Worm (Caenorhabditis elegans) whole organism, L4 larva: Measurements from ENCODE around the gene T01D1.5.
A peak's percentile ranks its signal among the peaks of the same experiment; 100 is the strongest.

Experiments used
- F10B5.3 ChIP-seq: sonication (generic microtip); optimal IDR thresholded peaks from 2 replicates; lab custom pipeline; 2016; ENCODE audit warnings: mild to moderate bottlenecking, missing genetic modification characterization, missing compliant biosample characterization
- F37D6.2 ChIP-seq: sonication (generic microtip); optimal IDR thresholded peaks from 2 replicates; lab custom pipeline; 2016; ENCODE audit warnings: mild to moderate bottlenecking, missing genetic modification characterization, missing compliant biosample characterization
- R02D3.7 ChIP-seq: fragments of 150-350 bp; sonication (generic microtip); optimal IDR thresholded peaks from 3 replicates; lab custom pipeline; 2014; ENCODE audit warnings: missing biosample characterization, missing genetic modification characterization
- ZK546.5 ChIP-seq, 2 experiments: sonication (generic microtip); optimal IDR thresholded peaks; 2 replicates each; lab custom pipeline; 2017; ENCODE audit warnings: missing biosample characterization in 2 of 2, missing genetic modification characterization in 2 of 2
- aha-1 ChIP-seq: fragments of 150-350 bp; peaks from one replicate; lab custom pipeline; 2014; ENCODE audit warnings: missing biosample characterization, missing genetic modification characterization
- arid-1 ChIP-seq: fragments of 200-800 bp; sonication (Bioruptor generic); conservative IDR thresholded peaks from 2 replicates; pipeline ENCODE4 v1.3.6; 2022; ENCODE audit warnings: missing genetic modification reagents, missing genetic modification characterization, missing compliant biosample characterization
- ceh-20 ChIP-seq: fragments of 200-800 bp; sonication (Bioruptor generic); IDR thresholded peaks from 2 replicates; pipeline ENCODE4 v1.3.6; 2022; ENCODE audit warnings: missing genetic modification reagents, missing genetic modification characterization, missing compliant biosample characterization
- ceh-32 ChIP-seq: sonication (generic microtip); optimal IDR thresholded peaks from 2 replicates; lab custom pipeline; 2016; ENCODE audit warnings: mild to moderate bottlenecking, missing genetic modification characterization, missing compliant biosample characterization; ENCODE audit not compliant: poor library complexity
- ceh-44 ChIP-seq: fragments of 200-800 bp; sonication (Bioruptor generic); IDR thresholded peaks from 2 replicates; pipeline ENCODE4 v1.3.6; 2022; ENCODE audit warnings: missing genetic modification reagents, missing genetic modification characterization, missing compliant biosample characterization
- ces-1 ChIP-seq: fragments of 150-350 bp; sonication (generic microtip); optimal IDR thresholded peaks from 4 replicates; lab custom pipeline; 2014; ENCODE audit warnings: missing biosample characterization, missing genetic modification reagents, missing genetic modification characterization
- cey-2 ChIP-seq: sonication (generic microtip); optimal IDR thresholded peaks from 3 replicates; lab custom pipeline; 2017; ENCODE audit warnings: missing genetic modification characterization, mild to moderate bottlenecking, missing compliant biosample characterization, antibody characterized with exemption, borderline replicate concordance; ENCODE audit not compliant: insufficient read depth
- dmd-8 ChIP-seq: fragments of 200-800 bp; sonication (Bioruptor generic); IDR thresholded peaks from 2 replicates; pipeline ENCODE4 v1.3.6; 2022; ENCODE audit warnings: missing genetic modification characterization, missing compliant biosample characterization
- dve-1 ChIP-seq: sonication (generic microtip); optimal IDR thresholded peaks from 2 replicates; lab custom pipeline; 2017; ENCODE audit warnings: antibody characterized with exemption, mild to moderate bottlenecking, missing genetic modification characterization, missing compliant biosample characterization; ENCODE audit not compliant: insufficient read depth
- hlh-11 ChIP-seq: fragments of 200-800 bp; sonication (Bioruptor generic); optimal IDR thresholded peaks from 2 replicates; lab custom pipeline; 2018; ENCODE audit warnings: mild to moderate bottlenecking, missing genetic modification characterization, missing compliant biosample characterization
- lin-13 ChIP-seq: fragments of 150-350 bp; optimal IDR thresholded peaks from 2 replicates; lab custom pipeline; 2014; ENCODE audit warnings: missing biosample characterization, missing genetic modification reagents, missing genetic modification characterization
- lin-15B ChIP-seq: fragments of 150-350 bp; sonication (generic microtip); optimal IDR thresholded peaks from 3 replicates; lab custom pipeline; 2014; ENCODE audit warnings: missing biosample characterization, missing genetic modification characterization
- lin-29 ChIP-seq: fragments of 200-800 bp; sonication (Bioruptor generic); IDR thresholded peaks from 2 replicates; pipeline ENCODE4 v1.3.6; 2022; ENCODE audit warnings: missing genetic modification reagents, missing genetic modification characterization, missing compliant biosample characterization
- lin-39 ChIP-seq: fragments of 150-350 bp; optimal IDR thresholded peaks from 2 replicates; lab custom pipeline; 2014; ENCODE audit warnings: missing biosample characterization, missing genetic modification reagents, missing genetic modification characterization
- mdt-29 ChIP-seq: fragments of 200-800 bp; sonication (Bioruptor generic); IDR thresholded peaks from 2 replicates; pipeline ENCODE4 v1.3.6; 2022; ENCODE audit warnings: missing genetic modification reagents, missing genetic modification characterization, missing compliant biosample characterization
- mep-1 ChIP-seq: fragments of 150-350 bp; sonication (generic microtip); optimal IDR thresholded peaks from 3 replicates; lab custom pipeline; 2014; ENCODE audit warnings: missing biosample characterization, missing genetic modification characterization
- mxl-3 ChIP-seq: fragments of 200-800 bp; sonication (Bioruptor generic); optimal IDR thresholded peaks from 2 replicates; lab custom pipeline; 2018; ENCODE audit warnings: mild to moderate bottlenecking, missing genetic modification characterization, missing compliant biosample characterization
- nhr-25 ChIP-seq: sonication (generic microtip); optimal IDR thresholded peaks from 2 replicates; lab custom pipeline; 2017; ENCODE audit warnings: missing genetic modification characterization, mild to moderate bottlenecking, missing compliant biosample characterization, antibody characterized with exemption, moderate library complexity, borderline replicate concordance; ENCODE audit not compliant: insufficient read depth
- nhr-28 ChIP-seq: fragments of 150-350 bp; optimal IDR thresholded peaks from 2 replicates; lab custom pipeline; 2014; ENCODE audit warnings: missing biosample characterization, missing genetic modification characterization
- nhr-76 ChIP-seq: fragments of 150-350 bp; optimal IDR thresholded peaks from 2 replicates; lab custom pipeline; 2014; ENCODE audit warnings: missing biosample characterization, missing genetic modification characterization
- php-3 ChIP-seq: fragments of 200-800 bp; sonication (Bioruptor generic); IDR thresholded peaks from 2 replicates; pipeline ENCODE4 v1.3.6; 2022; ENCODE audit warnings: missing genetic modification reagents, missing genetic modification characterization, missing compliant biosample characterization
- set-16 ChIP-seq: fragments of 200-800 bp; sonication (Bioruptor generic); IDR thresholded peaks from 2 replicates; pipeline ENCODE4 v1.3.6; 2022; ENCODE audit warnings: missing genetic modification reagents, missing genetic modification characterization, missing compliant biosample characterization
- snpc-4 ChIP-seq: fragments of 150-350 bp; optimal IDR thresholded peaks from 2 replicates; lab custom pipeline; 2014; ENCODE audit warnings: missing biosample characterization, missing genetic modification characterization
- spr-1 ChIP-seq: sonication (generic microtip); optimal IDR thresholded peaks from 2 replicates; lab custom pipeline; 2016; ENCODE audit warnings: mild to moderate bottlenecking, missing genetic modification characterization, missing compliant biosample characterization
- tag-97 ChIP-seq: fragments of 200-800 bp; sonication (Bioruptor generic); IDR thresholded peaks from 2 replicates; pipeline ENCODE4 v1.3.6; 2022; ENCODE audit warnings: missing genetic modification characterization, missing compliant biosample characterization
- unc-130 ChIP-seq: sonication (generic microtip); optimal IDR thresholded peaks from 2 replicates; lab custom pipeline; 2016; ENCODE audit warnings: missing genetic modification reagents, missing genetic modification characterization, missing compliant biosample characterization
- zag-1 ChIP-seq: fragments of 150-350 bp; optimal IDR thresholded peaks from 2 replicates; lab custom pipeline; 2014; ENCODE audit warnings: missing biosample characterization, missing genetic modification characterization
- ztf-11 ChIP-seq: fragments of 150-350 bp; optimal IDR thresholded peaks from 2 replicates; lab custom pipeline; 2014; ENCODE audit warnings: missing biosample characterization, missing genetic modification characterization
- ztf-7 ChIP-seq: fragments of 150-350 bp; optimal IDR thresholded peaks from 2 replicates; lab custom pipeline; 2014; ENCODE audit warnings: missing biosample characterization, missing genetic modification characterization

The T01D1.5 gene

DNA sequence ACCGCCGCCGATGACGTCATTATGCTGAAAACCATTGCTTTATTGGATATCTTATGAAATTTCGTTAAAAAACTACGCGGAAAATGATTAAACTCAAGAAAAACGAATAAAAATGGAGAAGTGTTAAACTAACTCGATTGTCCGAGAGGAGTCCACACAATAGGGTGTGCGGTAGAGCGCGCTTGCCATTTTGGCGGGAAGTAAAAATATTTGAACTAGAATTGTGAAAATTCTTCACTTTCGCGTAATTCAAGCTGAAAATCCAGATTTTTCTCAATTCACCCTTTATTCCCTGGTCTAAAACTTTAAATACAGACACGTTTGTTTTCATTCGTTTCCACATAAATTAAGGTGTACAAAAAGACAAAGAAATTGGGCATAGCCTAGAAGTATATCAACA lies 27.7 kb upstream of the T01D1.5 start, which contains the start of gene F48A11.4 (continued):
- peak; percentile 76 for TF ChIP-seq F10B5.3 (tag; lab: Kevin White, UChicago)
- peak; percentile 95 for TF ChIP-seq dve-1 (tag; lab: Kevin White, UChicago)
- no peak for TF ChIP-seq snpc-4 (tag; lab: Kevin White, UChicago)
- peak; percentile 92 for TF ChIP-seq arid-1 (GFP tag; lab: Robert Waterston, UW)
- peak; percentile 88 for TF ChIP-seq mdt-29 (GFP tag; lab: Robert Waterston, UW)
- TF ChIP-seq ceh-20: peak; percentile 79
- TF ChIP-seq ceh-32: peak; percentile 18
- TF ChIP-seq cey-2 (tag; lab: Kevin White, UChicago): no peak
- TF ChIP-seq tag-97 (GFP tag; lab: Robert Waterston, UW): no peak
- TF ChIP-seq nhr-25 (tag; lab: Kevin White, UChicago): peak; percentile 77
- peak; percentile 89 for TF ChIP-seq lin-13
- TF ChIP-seq spr-1 (tag; lab: Kevin White, UChicago): peak; percentile 85
- TF ChIP-seq hlh-11 (tag; lab: Kevin White, UChicago): peak; percentile 83
- TF ChIP-seq ZK546.5 (tag; optimal IDR thresholded peaks at IDR 0.05; lab: Kevin White, UChicago): no peak
- peak; percentile 78 for TF ChIP-seq F37D6.2 (tag; lab: Kevin White, UChicago)
- peak; percentile 40; the same call in 1 of the 2 replicates for TF ChIP-seq ceh-44 (GFP tag; lab: Robert Waterston, UW)
- TF ChIP-seq lin-29 (GFP tag; lab: Robert Waterston, UW): peak; percentile 92
- TF ChIP-seq ztf-11 (tag; lab: Kevin White, UChicago): no peak
- peak; percentile 39 for TF ChIP-seq unc-130 (GFP tag; lab: Kevin White, UChicago)
- TF ChIP-seq mxl-3: peak; percentile 56
- TF ChIP-seq php-3: peak; percentile 75
- TF ChIP-seq R02D3.7 (tag; lab: Kevin White, UChicago): no peak

DNA sequence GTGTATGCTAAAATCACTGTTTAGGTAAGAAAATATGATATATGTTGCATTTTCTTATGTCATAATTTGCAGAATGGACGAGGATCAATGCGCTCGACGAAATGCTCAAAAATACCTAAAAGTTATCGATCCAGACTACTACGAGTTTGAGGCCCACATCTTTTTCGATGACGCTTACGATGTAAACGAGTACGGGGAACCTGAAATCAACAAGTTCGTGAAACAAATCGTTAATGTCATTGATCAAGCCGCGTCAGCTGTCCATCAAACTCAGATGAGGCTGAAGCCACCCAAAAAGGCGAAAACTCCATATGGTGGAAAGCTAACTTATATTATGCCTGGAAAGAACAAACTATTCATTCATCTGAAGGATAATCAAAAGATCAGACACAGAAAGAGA lies 19.2 kb upstream of the T01D1.5 start:
- TF ChIP-seq aha-1 (peak; percentile 92), ces-1 (GFP tag; lab: Kevin White, UChicago) (no peak)

DNA sequence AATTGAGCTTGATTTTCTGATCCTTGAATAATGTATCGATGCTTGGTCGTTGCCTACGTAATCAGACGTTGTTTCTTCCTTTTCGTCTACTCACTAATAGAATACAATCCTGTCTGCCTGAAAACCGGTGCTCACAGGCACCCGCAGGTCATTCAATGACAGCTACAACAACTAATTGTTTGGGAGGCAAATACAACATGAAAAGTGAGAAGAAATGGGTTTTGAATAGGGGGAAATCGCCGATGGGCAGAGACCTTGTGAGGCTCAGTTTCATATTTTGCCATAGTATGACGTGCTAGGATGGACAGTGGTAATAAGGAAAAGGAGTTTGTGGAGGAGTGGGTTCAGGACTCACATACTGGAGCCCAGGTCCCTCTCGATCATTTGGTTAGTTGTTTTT lies 7.8 kb upstream of the T01D1.5 start, which contains the start of gene chs-2:
Gene chs-2 (plus strand): TSS at position 301 of the 400 bp plus-strand sequence.
- TF ChIP-seq tag-97 (GFP tag; lab: Robert Waterston, UW): no peak
- no peak for TF ChIP-seq nhr-76
- no peak for TF ChIP-seq nhr-25 (tag; lab: Kevin White, UChicago)
- TF ChIP-seq ztf-7 (tag; lab: Kevin White, UChicago): no peak

DNA sequence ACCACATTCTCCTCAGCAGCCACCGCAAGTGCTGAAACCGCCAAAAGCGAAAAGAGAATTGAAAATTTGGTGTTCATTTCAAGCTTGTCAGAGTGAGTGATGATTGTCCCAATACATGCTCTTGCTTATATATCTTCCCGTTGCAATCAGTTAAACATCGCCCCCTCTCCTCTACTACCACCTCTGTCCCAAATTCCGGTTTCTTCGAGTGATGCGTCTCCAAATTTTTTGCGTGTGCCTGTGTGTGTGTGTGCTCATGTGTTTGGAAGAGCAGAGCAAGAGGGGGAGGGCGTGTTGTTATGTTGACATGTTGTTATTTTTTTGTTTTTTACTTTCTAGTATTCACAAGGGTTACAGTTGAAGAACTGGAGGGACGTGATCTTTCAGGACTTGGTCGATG lies 5.6 kb upstream of the T01D1.5 start, which contains the start of gene abu-11:
Gene abu-11 (minus strand): TSS at position 101 of the 400 bp plus-strand sequence.
- TF ChIP-seq dmd-8 (GFP tag; lab: Robert Waterston, UW) (no peak), ceh-32 (no peak)

ce11 chrII:192584-192983 lies 3.7 kb upstream of the T01D1.5 start:
- TF ChIP-seq lin-39 (tag; lab: Kevin White, UChicago): no peak
- no peak for TF ChIP-seq R02D3.7 (tag; lab: Kevin White, UChicago)
- TF ChIP-seq mep-1 (tag; lab: Kevin White, UChicago): no peak
- no peak for TF ChIP-seq lin-29 (GFP tag; lab: Robert Waterston, UW)
- TF ChIP-seq zag-1 (tag; lab: Kevin White, UChicago): no peak
- peak; percentile 52; the same call in 1 of the 2 replicates for TF ChIP-seq set-16
- TF ChIP-seq aha-1: peak; percentile 13
- TF ChIP-seq lin-15B (tag; lab: Kevin White, UChicago): no peak
- TF ChIP-seq nhr-28: no peak
